Fruit fly (Drosophila melanogaster) whole organism, prepupa: ENCODE results near the gene CG43185.

Experiments used
- Blimp-1 ChIP-seq: fragments of 200-800 bp; sonication (Bioruptor generic); optimal IDR thresholded peaks from 3 replicates; lab custom pipeline; 2017; ENCODE audit warnings: missing biosample characterization, missing genetic modification characterization, mild to moderate bottlenecking, moderate library complexity, missing genetic modification reagents
- CG10631 ChIP-seq: fragments of 200-800 bp; sonication (Bioruptor generic); optimal IDR thresholded peaks from 2 replicates; lab custom pipeline; 2016; ENCODE audit warnings: missing biosample characterization, missing genetic modification characterization
- CG10669 ChIP-seq: fragments of 200-800 bp; sonication (Bioruptor generic); optimal IDR thresholded peaks from 3 replicates; lab custom pipeline; 2018; ENCODE audit warnings: missing biosample characterization, mild to moderate bottlenecking, missing genetic modification characterization, moderate library complexity
- CG11294 ChIP-seq: fragments of 200-800 bp; sonication (Bioruptor generic); IDR thresholded peaks from 2 replicates; pipeline ENCODE4 v1.3.6; 2022; ENCODE audit warnings: missing biosample characterization, missing genetic modification characterization
- CG11762 ChIP-seq: fragments of 200-800 bp; sonication (Bioruptor generic); optimal IDR thresholded peaks from 3 replicates; lab custom pipeline; 2016; ENCODE audit warnings: missing biosample characterization, missing genetic modification characterization; ENCODE audit not compliant: insufficient read depth
- CG11902 ChIP-seq: fragments of 200-800 bp; sonication (Bioruptor generic); optimal IDR thresholded peaks from 3 replicates; lab custom pipeline; 2016; ENCODE audit warnings: missing biosample characterization, missing genetic modification characterization
- CG15336 ChIP-seq: fragments of 200-800 bp; sonication (Bioruptor generic); IDR thresholded peaks from 2 replicates; pipeline ENCODE4 v1.3.6; 2022; ENCODE audit warnings: missing biosample characterization, missing genetic modification characterization
- CG1621 ChIP-seq: fragments of 200-800 bp; sonication (Bioruptor generic); optimal IDR thresholded peaks from 3 replicates; lab custom pipeline; 2018; ENCODE audit warnings: missing biosample characterization, mild to moderate bottlenecking, missing genetic modification characterization
- CG3032 ChIP-seq: fragments of 200-800 bp; optimal IDR thresholded peaks from 2 replicates; lab custom pipeline; 2019; ENCODE audit warnings: missing biosample characterization, mild to moderate bottlenecking, missing genetic modification characterization, moderate library complexity
- CG31627 ChIP-seq: fragments of 200-800 bp; sonication (Bioruptor generic); optimal IDR thresholded peaks from 3 replicates; lab custom pipeline; 2016; ENCODE audit warnings: missing biosample characterization, missing genetic modification characterization
- CG32006 ChIP-seq: fragments of 200-800 bp; sonication (Bioruptor generic); optimal IDR thresholded peaks from 3 replicates; lab custom pipeline; 2017; ENCODE audit warnings: missing biosample characterization, mild to moderate bottlenecking, missing genetic modification characterization
- CG34406 ChIP-seq: fragments of 200-800 bp; sonication (Bioruptor generic); optimal IDR thresholded peaks from 3 replicates; lab custom pipeline; 2016; ENCODE audit warnings: missing biosample characterization, missing genetic modification characterization
- CG3919 ChIP-seq: fragments of 200-800 bp; sonication (Bioruptor generic); optimal IDR thresholded peaks from 3 replicates; lab custom pipeline; 2016; ENCODE audit warnings: missing biosample characterization, missing genetic modification characterization
- CG6163 ChIP-seq: fragments of 200-800 bp; sonication (Bioruptor generic); IDR thresholded peaks from 3 replicates; pipeline ENCODE4 v1.3.6; 2022; ENCODE audit warnings: missing biosample characterization, missing genetic modification characterization
- CG6792 ChIP-seq: fragments of 200-800 bp; sonication (Bioruptor generic); optimal IDR thresholded peaks from 3 replicates; lab custom pipeline; 2016; ENCODE audit warnings: missing biosample characterization, missing genetic modification characterization
- CG6854 ChIP-seq: fragments of 200-800 bp; sonication (Bioruptor generic); optimal IDR thresholded peaks from 2 replicates; lab custom pipeline; 2017; ENCODE audit warnings: missing biosample characterization, mild to moderate bottlenecking, missing genetic modification characterization
- CG7368 ChIP-seq: fragments of 200-800 bp; sonication (Bioruptor generic); optimal IDR thresholded peaks from 3 replicates; lab custom pipeline; 2016; ENCODE audit warnings: missing biosample characterization, missing genetic modification characterization
- CG8319 ChIP-seq: fragments of 200-800 bp; sonication (Bioruptor generic); optimal IDR thresholded peaks from 3 replicates; lab custom pipeline; 2016; ENCODE audit warnings: missing biosample characterization, missing genetic modification characterization
- CG8632 ChIP-seq: fragments of 200-800 bp; sonication (Bioruptor generic); optimal IDR thresholded peaks from 3 replicates; lab custom pipeline; 2016; ENCODE audit warnings: missing biosample characterization, missing genetic modification characterization
- CG9139 ChIP-seq: fragments of 200-800 bp; sonication (Bioruptor generic); optimal IDR thresholded peaks from 3 replicates; lab custom pipeline; 2017; ENCODE audit warnings: missing biosample characterization, mild to moderate bottlenecking, missing genetic modification characterization
- Eip75B ChIP-seq: fragments of 200-800 bp; sonication (Bioruptor generic); optimal IDR thresholded peaks from 3 replicates; lab custom pipeline; 2016; ENCODE audit warnings: missing biosample characterization, missing genetic modification characterization
- Eip93F ChIP-seq: fragments of 200-800 bp; sonication (Bioruptor generic); optimal IDR thresholded peaks from 2 replicates; lab custom pipeline; 2016; ENCODE audit warnings: missing biosample characterization, mild to moderate bottlenecking, missing genetic modification characterization
- Ets21C ChIP-seq: fragments of 200-800 bp; sonication (Bioruptor generic); optimal IDR thresholded peaks from 3 replicates; lab custom pipeline; 2016; ENCODE audit warnings: missing biosample characterization, missing genetic modification characterization
- Ets96B ChIP-seq: fragments of 200-800 bp; optimal IDR thresholded peaks from 2 replicates; lab custom pipeline; 2019; ENCODE audit warnings: missing biosample characterization, mild to moderate bottlenecking, missing genetic modification characterization, moderate library complexity
- Gug ChIP-seq: fragments of 200-800 bp; sonication (Bioruptor generic); IDR thresholded peaks from 2 replicates; pipeline ENCODE4 v1.3.6; 2022; ENCODE audit warnings: missing biosample characterization, missing genetic modification characterization
- Hr38 ChIP-seq: sonication (Bioruptor generic); optimal IDR thresholded peaks from 2 replicates; lab custom pipeline; 2016; ENCODE audit warnings: missing biosample characterization, missing genetic modification characterization
- Hr39 ChIP-seq: fragments of 200-800 bp; sonication (Bioruptor generic); optimal IDR thresholded peaks from 2 replicates; lab custom pipeline; 2016; ENCODE audit warnings: missing biosample characterization, missing genetic modification characterization
- Hr4 ChIP-seq: fragments of 200-800 bp; sonication (Bioruptor generic); optimal IDR thresholded peaks from 3 replicates; lab custom pipeline; 2016; ENCODE audit warnings: missing biosample characterization, missing genetic modification characterization
- Lpt ChIP-seq: fragments of 200-800 bp; sonication (Bioruptor generic); optimal IDR thresholded peaks from 3 replicates; lab custom pipeline; 2016; ENCODE audit warnings: missing biosample characterization, missing genetic modification characterization
- OdsH ChIP-seq: fragments of 200-800 bp; sonication (Bioruptor generic); optimal IDR thresholded peaks from 3 replicates; lab custom pipeline; 2016; ENCODE audit warnings: missing biosample characterization, missing genetic modification characterization
- Smox ChIP-seq: fragments of 200-800 bp; sonication (Bioruptor generic); optimal IDR thresholded peaks from 3 replicates; lab custom pipeline; 2016; ENCODE audit warnings: missing biosample characterization, missing genetic modification characterization
- Sox102F ChIP-seq: fragments of 200-800 bp; sonication (Bioruptor generic); optimal IDR thresholded peaks from 2 replicates; lab custom pipeline; 2016; ENCODE audit warnings: missing biosample characterization, mild to moderate bottlenecking, missing genetic modification characterization
- Sox14 ChIP-seq: fragments of 200-800 bp; sonication (Bioruptor generic); optimal IDR thresholded peaks from 3 replicates; lab custom pipeline; 2016; ENCODE audit warnings: missing biosample characterization, missing genetic modification characterization
- Sox15 ChIP-seq: fragments of 200-800 bp; sonication (Bioruptor generic); optimal IDR thresholded peaks from 3 replicates; lab custom pipeline; 2016; ENCODE audit warnings: missing biosample characterization, missing genetic modification characterization
- achi ChIP-seq: fragments of 200-800 bp; sonication (Bioruptor generic); optimal IDR thresholded peaks from 3 replicates; lab custom pipeline; 2016; ENCODE audit warnings: missing biosample characterization, missing genetic modification characterization
- acj6 ChIP-seq: fragments of 200-800 bp; sonication (Bioruptor generic); optimal IDR thresholded peaks from 3 replicates; lab custom pipeline; 2016; ENCODE audit warnings: missing biosample characterization, missing genetic modification characterization
- cyc ChIP-seq: fragments of 200-800 bp; sonication (Bioruptor generic); optimal IDR thresholded peaks from 3 replicates; lab custom pipeline; 2016; ENCODE audit warnings: missing biosample characterization, missing genetic modification characterization
- dsx ChIP-seq: fragments of 200-800 bp; optimal IDR thresholded peaks from 3 replicates; lab custom pipeline; 2019; ENCODE audit warnings: missing biosample characterization, mild to moderate bottlenecking, missing genetic modification characterization, moderate library complexity; ENCODE audit not compliant: poor library complexity, severe bottlenecking
- eg ChIP-seq: fragments of 200-800 bp; sonication (Bioruptor generic); IDR thresholded peaks from 3 replicates; pipeline ENCODE4 v1.3.6; 2022; ENCODE audit warnings: missing biosample characterization, missing genetic modification characterization
- esn ChIP-seq: fragments of 200-800 bp; sonication (Bioruptor generic); optimal IDR thresholded peaks from 2 replicates; lab custom pipeline; 2016; ENCODE audit warnings: missing biosample characterization, mild to moderate bottlenecking, missing genetic modification characterization, moderate library complexity
- fd59A ChIP-seq: fragments of 200-800 bp; sonication (Bioruptor generic); optimal IDR thresholded peaks from 2 replicates; lab custom pipeline; 2017; ENCODE audit warnings: missing biosample characterization, mild to moderate bottlenecking, missing genetic modification characterization, missing genetic modification reagents
- fkh ChIP-seq: fragments of 200-800 bp; sonication (Bioruptor generic); optimal IDR thresholded peaks from 3 replicates; lab custom pipeline; 2017; ENCODE audit warnings: missing biosample characterization, mild to moderate bottlenecking, missing genetic modification characterization, moderate library complexity
- lz ChIP-seq: fragments of 200-800 bp; sonication (Bioruptor generic); optimal IDR thresholded peaks from 3 replicates; lab custom pipeline; 2016; ENCODE audit warnings: missing biosample characterization, missing genetic modification characterization
- net ChIP-seq: fragments of 200-800 bp; sonication (Bioruptor generic); optimal IDR thresholded peaks from 3 replicates; lab custom pipeline; 2016; ENCODE audit warnings: missing biosample characterization, missing genetic modification characterization
- pdm3 ChIP-seq: fragments of 200-800 bp; sonication (Bioruptor generic); optimal IDR thresholded peaks from 3 replicates; lab custom pipeline; 2016; ENCODE audit warnings: missing biosample characterization, missing genetic modification characterization
- salr ChIP-seq, 2 experiments: fragments of 200-800 bp; sonication (Bioruptor generic); optimal IDR thresholded peaks; 3 replicates each; lab custom pipeline; 2016 to 2018; ENCODE audit warnings: missing biosample characterization in 2 of 2, missing genetic modification characterization in 2 of 2, mild to moderate bottlenecking in 1 of 2
- spab ChIP-seq: fragments of 200-800 bp; sonication (Bioruptor generic); optimal IDR thresholded peaks from 2 replicates; lab custom pipeline; 2017; ENCODE audit warnings: missing biosample characterization, mild to moderate bottlenecking, missing genetic modification characterization, missing genetic modification reagents
- ss ChIP-seq, 2 experiments: fragments of 200-800 bp; sonication (Bioruptor generic); optimal IDR thresholded peaks; 2 replicates in 1 of 2; 3 replicates in 1 of 2; lab custom pipeline; 2017 to 2018; ENCODE audit warnings: mild to moderate bottlenecking in 2 of 2, missing biosample characterization in 2 of 2, missing genetic modification characterization in 2 of 2, moderate library complexity in 1 of 2
- svp ChIP-seq: fragments of 200-800 bp; sonication (Bioruptor generic); peaks from one replicate; lab custom pipeline; 2016; ENCODE audit warnings: missing biosample characterization, missing genetic modification characterization
- topi ChIP-seq: fragments of 200-800 bp; sonication (Bioruptor generic); optimal IDR thresholded peaks from 3 replicates; lab custom pipeline; 2016; ENCODE audit warnings: missing biosample characterization, missing genetic modification characterization
- vri ChIP-seq: fragments of 200-800 bp; sonication (Bioruptor generic); optimal IDR thresholded peaks from 3 replicates; lab custom pipeline; 2016; ENCODE audit warnings: missing biosample characterization, mild to moderate bottlenecking, missing genetic modification characterization

Gene CG43185

DNA sequence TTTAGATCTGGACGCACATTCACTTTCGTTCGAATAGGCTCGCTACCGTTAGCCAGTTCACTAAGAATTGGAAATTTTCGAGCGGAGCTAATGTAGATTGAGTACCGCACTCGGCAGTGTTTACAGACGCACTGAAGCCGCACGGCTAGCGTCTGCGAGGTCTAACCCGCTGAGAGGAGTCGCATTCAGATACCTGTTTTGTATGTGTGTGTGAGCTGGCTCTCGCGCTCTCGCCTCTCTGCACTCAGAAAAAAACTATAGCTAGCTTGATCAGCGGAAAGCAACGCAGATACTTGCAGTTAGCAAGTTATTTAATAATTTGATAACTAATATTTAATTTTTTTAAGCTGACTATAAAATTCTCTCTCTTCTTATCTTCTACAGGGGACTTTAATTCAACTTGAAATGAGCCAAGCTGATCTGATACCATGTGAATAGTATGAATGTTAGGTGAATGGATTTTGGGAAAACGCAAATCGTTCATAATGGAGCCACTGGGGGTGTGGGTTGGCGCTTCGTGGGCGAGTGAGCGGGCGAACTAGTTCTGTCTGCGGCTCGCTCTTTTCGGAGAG is 5.2 kb upstream of the CG43185 start, which contains the start of gene rau:
rau (minus strand) TSS at position 136 of the 572 bp plus-strand sequence.
- peak; percentile 53 for TF ChIP-seq Smox (GFP tag; lab: Kevin White, UChicago)
- TF ChIP-seq CG11902: peak; percentile 21
- peak; percentile 74 for TF ChIP-seq net (GFP tag; lab: Kevin White, UChicago)
- peak; percentile 62 for TF ChIP-seq Ets96B (tag; lab: Kevin White, UChicago)
- peak; percentile 54 for TF ChIP-seq CG31627 (GFP tag; lab: Kevin White, UChicago)
- peak; percentile 69 for TF ChIP-seq spab (GFP tag; lab: Kevin White, UChicago)
- TF ChIP-seq Gug (GFP tag; lab: Robert Waterston, UW): peak; percentile 79
- TF ChIP-seq Sox14: peak; percentile 73
- peak; percentile 65 for TF ChIP-seq CG6854 (GFP tag; lab: Kevin White, UChicago)
- peak; percentile 51 for TF ChIP-seq fd59A (GFP tag; lab: Kevin White, UChicago)
- peak; percentile 34 for TF ChIP-seq Ets21C (GFP tag; lab: Kevin White, UChicago)
- TF ChIP-seq eg (GFP tag; lab: Robert Waterston, UW): peak; percentile 84
- peak; percentile 69 for TF ChIP-seq Eip75B (GFP tag; lab: Kevin White, UChicago)
- peak; percentile 69 for TF ChIP-seq CG3919 (GFP tag; lab: Kevin White, UChicago)
- TF ChIP-seq Hr4 (GFP tag; lab: Kevin White, UChicago): peak; percentile 66
- peak in 1 of 2 experiments; percentile 72 for TF ChIP-seq salr (GFP tag; optimal IDR thresholded peaks at IDR 0.05; lab: Kevin White, UChicago)
- peak; percentile 23 for TF ChIP-seq CG1621 (tag; lab: Kevin White, UChicago)
- TF ChIP-seq achi: peak; percentile 64
- TF ChIP-seq Hr39: peak; percentile 29
- peak; percentile 50 for TF ChIP-seq CG8632 (GFP tag; lab: Kevin White, UChicago)
- TF ChIP-seq Sox15 (GFP tag; lab: Kevin White, UChicago): peak; percentile 8
- TF ChIP-seq dsx (GFP tag; lab: Kevin White, UChicago): peak; percentile 53
- peak; percentile 24 for TF ChIP-seq cyc
- TF ChIP-seq Lpt: peak; percentile 77
- TF ChIP-seq ss (GFP tag; optimal IDR thresholded peaks at IDR 0.05; lab: Kevin White, UChicago): peak; percentile 56 to 70
- peak; percentile 76 for TF ChIP-seq CG15336 (GFP tag; lab: Robert Waterston, UW)
- TF ChIP-seq CG10669 (GFP tag; lab: Kevin White, UChicago): peak; percentile 79
- TF ChIP-seq svp: peak; percentile 80
- no peak for TF ChIP-seq Hr38 (GFP tag; lab: Kevin White, UChicago)
- TF ChIP-seq CG6163: peak; percentile 67
- TF ChIP-seq OdsH (GFP tag; lab: Kevin White, UChicago): peak; percentile 82
- peak; percentile 72 for TF ChIP-seq vri (GFP tag; lab: Kevin White, UChicago)
- TF ChIP-seq CG32006: peak; percentile 84
- peak; percentile 26 for TF ChIP-seq Eip93F (GFP tag; lab: Kevin White, UChicago)
- peak; percentile 83 for TF ChIP-seq fkh (GFP tag; lab: Kevin White, UChicago)
- TF ChIP-seq pdm3 (GFP tag; lab: Kevin White, UChicago): peak; percentile 79
- peak; percentile 76 for TF ChIP-seq CG10631
- TF ChIP-seq acj6 (GFP tag; lab: Kevin White, UChicago): peak; percentile 61
- peak; percentile 72 for TF ChIP-seq Sox102F (GFP tag; lab: Kevin White, UChicago)
- peak; percentile 43 for TF ChIP-seq lz (GFP tag; lab: Kevin White, UChicago)
- peak; percentile 59 for TF ChIP-seq CG7368 (GFP tag; lab: Kevin White, UChicago)
- TF ChIP-seq CG34406 (GFP tag; lab: Kevin White, UChicago): peak; percentile 62
- peak; percentile 53; the same call in 1 of the 2 replicates for TF ChIP-seq CG11294
- TF ChIP-seq CG11762 (GFP tag; lab: Kevin White, UChicago): peak; percentile 64
- peak; percentile 83 for TF ChIP-seq esn
- TF ChIP-seq CG3032 (tag; lab: Kevin White, UChicago): peak; percentile 79
- TF ChIP-seq topi: peak; percentile 45
- peak; percentile 14 for TF ChIP-seq CG8319 (GFP tag; lab: Kevin White, UChicago)
- peak; percentile 64 for TF ChIP-seq CG6792 (GFP tag; lab: Kevin White, UChicago)
- TF ChIP-seq Blimp-1 (GFP tag; lab: Kevin White, UChicago): no peak
- TF ChIP-seq CG9139 (GFP tag; lab: Kevin White, UChicago): peak; percentile 39
